Fruit fly (Drosophila melanogaster) whole organism, embryonic: ENCODE data around the gene drl.

Source experiments
- Abd-B ChIP-seq: fragments of 200-800 bp; sonication (Bioruptor generic); optimal IDR thresholded peaks from 2 replicates; lab custom pipeline; 2018; ENCODE audit warnings: missing biosample characterization, mild to moderate bottlenecking, missing genetic modification characterization, moderate library complexity
- Antp ChIP-seq: fragments of 200-800 bp; sonication (Bioruptor generic); optimal IDR thresholded peaks from 3 replicates; lab custom pipeline; 2016; ENCODE audit warnings: missing biosample characterization, missing genetic modification characterization
- Awh ChIP-seq: fragments of 200-800 bp; sonication (Bioruptor generic); IDR thresholded peaks from 2 replicates; pipeline ENCODE4, ENCODE4 v1.3.6; 2022; ENCODE audit warnings: missing biosample characterization, missing genetic modification characterization
- CG11085 ChIP-seq: fragments of 200-800 bp; sonication (Bioruptor generic); IDR thresholded peaks from 2 replicates; pipeline ENCODE4 v1.3.6; 2022; ENCODE audit warnings: missing biosample characterization, missing genetic modification characterization
- CG1529 ChIP-seq: fragments of 200-800 bp; sonication (Bioruptor generic); optimal IDR thresholded peaks from 3 replicates; lab custom pipeline; 2018; ENCODE audit warnings: missing biosample characterization, missing genetic modification characterization
- CG16779 ChIP-seq: fragments of 200-800 bp; sonication (Bioruptor generic); IDR thresholded peaks from 2 replicates; pipeline ENCODE4 v1.3.6; 2022; ENCODE audit warnings: missing biosample characterization, missing genetic modification characterization
- CG16815 ChIP-seq: fragments of 200-800 bp; sonication (Bioruptor generic); optimal IDR thresholded peaks from 3 replicates; lab custom pipeline; 2017; ENCODE audit warnings: missing biosample characterization, mild to moderate bottlenecking, missing genetic modification characterization
- CG17568 ChIP-seq: fragments of 200-800 bp; sonication (Bioruptor generic); optimal IDR thresholded peaks from 2 replicates; lab custom pipeline; 2018; ENCODE audit warnings: missing biosample characterization, mild to moderate bottlenecking, missing genetic modification characterization, moderate library complexity
- CG30020 ChIP-seq: fragments of 200-800 bp; optimal IDR thresholded peaks from 2 replicates; lab custom pipeline; 2019; ENCODE audit warnings: missing biosample characterization, mild to moderate bottlenecking, missing genetic modification characterization, moderate library complexity
- CG31388 ChIP-seq: fragments of 200-800 bp; sonication (Bioruptor generic); optimal IDR thresholded peaks from 2 replicates; lab custom pipeline; 2016; ENCODE audit warnings: missing biosample characterization, missing genetic modification characterization
- CG34224 ChIP-seq: fragments of 200-800 bp; sonication (Bioruptor generic); IDR thresholded peaks from 3 replicates; pipeline ENCODE4 v1.3.6; 2022; ENCODE audit warnings: missing biosample characterization, missing genetic modification characterization; ENCODE audit not compliant: partially characterized antibody
- CG6791 ChIP-seq: fragments of 200-800 bp; sonication (Bioruptor generic); IDR thresholded peaks from 3 replicates; pipeline ENCODE4 v1.3.6; 2022; ENCODE audit warnings: missing biosample characterization, missing genetic modification characterization; ENCODE audit not compliant: partially characterized antibody
- CG6813 ChIP-seq: fragments of 200-800 bp; sonication (Bioruptor generic); optimal IDR thresholded peaks from 2 replicates; lab custom pipeline; 2017; ENCODE audit warnings: missing biosample characterization, missing genetic modification characterization, mild to moderate bottlenecking, moderate library complexity, missing genetic modification reagents
- CG7372 ChIP-seq: fragments of 200-800 bp; sonication (Bioruptor generic); IDR thresholded peaks from 2 replicates; pipeline ENCODE4 v1.3.6; 2022; ENCODE audit warnings: missing biosample characterization, missing genetic modification characterization
- CG8359 ChIP-seq: fragments of 200-800 bp; sonication (Bioruptor generic); optimal IDR thresholded peaks from 2 replicates; lab custom pipeline; 2017; ENCODE audit warnings: missing biosample characterization, mild to moderate bottlenecking, missing genetic modification characterization, borderline replicate concordance
- CG9727 ChIP-seq: fragments of 200-800 bp; sonication (Bioruptor generic); optimal IDR thresholded peaks from 3 replicates; lab custom pipeline; 2017; ENCODE audit warnings: missing biosample characterization, mild to moderate bottlenecking, missing genetic modification characterization
- Chrac-16 ChIP-seq: fragments of 200-800 bp; sonication (Bioruptor generic); optimal IDR thresholded peaks from 3 replicates; lab custom pipeline; 2016; ENCODE audit warnings: missing biosample characterization, missing genetic modification characterization
- Dek ChIP-seq: fragments of 200-800 bp; sonication (Bioruptor generic); optimal IDR thresholded peaks from 3 replicates; lab custom pipeline; 2019; ENCODE audit warnings: missing biosample characterization, mild to moderate bottlenecking, missing genetic modification characterization, moderate library complexity
- Hmr ChIP-seq: fragments of 200-800 bp; sonication (Bioruptor generic); optimal IDR thresholded peaks from 3 replicates; lab custom pipeline; 2017; ENCODE audit warnings: mild to moderate bottlenecking, missing biosample characterization, missing genetic modification reagents, missing genetic modification characterization
- Lhr ChIP-seq: fragments of 200-800 bp; sonication (Bioruptor generic); optimal IDR thresholded peaks from 3 replicates; lab custom pipeline; 2017; ENCODE audit warnings: mild to moderate bottlenecking, missing biosample characterization, missing genetic modification reagents, missing genetic modification characterization
- Lpt ChIP-seq: fragments of >200 bp; optimal IDR thresholded peaks from 2 replicates; lab custom pipeline; 2018; ENCODE audit warnings: missing biosample characterization, missing genetic modification characterization
- Opbp ChIP-seq: fragments of 200-800 bp; sonication (Bioruptor generic); IDR thresholded peaks from 3 replicates; pipeline ENCODE4 v1.3.6; 2022; ENCODE audit warnings: missing biosample characterization, missing genetic modification characterization; ENCODE audit not compliant: partially characterized antibody
- Stat92E ChIP-seq, 3 experiments: fragments of >200 bp in 2 of 3; fragments of 200-800 bp in 1 of 3; sonication (Bioruptor generic) in 1 of 3; optimal IDR thresholded peaks; 2 replicates each; lab custom pipeline; 2017 to 2019; ENCODE audit warnings: missing biosample characterization in 3 of 3, missing genetic modification characterization in 3 of 3, mild to moderate bottlenecking in 1 of 3, moderate library complexity in 1 of 3
- YL-1 ChIP-seq: fragments of 200-800 bp; sonication (Bioruptor generic); optimal IDR thresholded peaks from 3 replicates; lab custom pipeline; 2017; ENCODE audit warnings: missing biosample characterization, mild to moderate bottlenecking, missing genetic modification characterization
- amos ChIP-seq: fragments of 200-800 bp; sonication (Bioruptor generic); IDR thresholded peaks from 2 replicates; pipeline ENCODE4 v1.3.6; 2022; ENCODE audit warnings: missing biosample characterization, missing genetic modification characterization; ENCODE audit not compliant: partially characterized antibody
- bab2 ChIP-seq: fragments of 200-800 bp; sonication (Bioruptor generic); optimal IDR thresholded peaks from 2 replicates; lab custom pipeline; 2016; ENCODE audit warnings: missing biosample characterization, missing genetic modification characterization
- bowl ChIP-seq: fragments of 200-800 bp; sonication (Bioruptor generic); IDR thresholded peaks from 2 replicates; pipeline ENCODE4 v1.3.6; 2022; ENCODE audit warnings: missing biosample characterization, missing genetic modification characterization
- dysf ChIP-seq: fragments of 200-800 bp; sonication (Bioruptor generic); IDR thresholded peaks from 3 replicates; pipeline ENCODE4 v1.3.6; 2022; ENCODE audit warnings: missing biosample characterization, missing genetic modification characterization
- fru ChIP-seq: fragments of >200 bp; optimal IDR thresholded peaks from 2 replicates; lab custom pipeline; 2017
- grau ChIP-seq: fragments of 200-800 bp; optimal IDR thresholded peaks from 3 replicates; lab custom pipeline; 2019; ENCODE audit warnings: missing biosample characterization, mild to moderate bottlenecking, missing genetic modification characterization, moderate library complexity
- gsb ChIP-seq: fragments of 200-800 bp; sonication (Bioruptor generic); IDR thresholded peaks from 2 replicates; pipeline ENCODE4 v1.3.6; 2022; ENCODE audit warnings: missing biosample characterization, missing genetic modification characterization
- insv ChIP-seq, 2 experiments: fragments of 200-800 bp; sonication (Bioruptor generic); optimal IDR thresholded peaks; 3 replicates each; lab custom pipeline; 2016 to 2018; ENCODE audit warnings: missing biosample characterization in 2 of 2, missing genetic modification characterization in 2 of 2
- kah ChIP-seq: fragments of 200-800 bp; sonication (Bioruptor generic); optimal IDR thresholded peaks from 2 replicates; lab custom pipeline; 2018; ENCODE audit warnings: missing biosample characterization, mild to moderate bottlenecking, missing genetic modification characterization
- klu ChIP-seq: fragments of 200-800 bp; sonication (Bioruptor generic); IDR thresholded peaks from 2 replicates; pipeline ENCODE4 v1.3.6; 2022; ENCODE audit warnings: missing biosample characterization, missing genetic modification characterization
- kni ChIP-seq: fragments of 200-800 bp; sonication (Bioruptor generic); optimal IDR thresholded peaks from 3 replicates; lab custom pipeline; 2017; ENCODE audit warnings: mild to moderate bottlenecking, missing biosample characterization, missing genetic modification reagents, missing genetic modification characterization
- lilli ChIP-seq: fragments of 200-800 bp; sonication (Bioruptor generic); optimal IDR thresholded peaks from 3 replicates; lab custom pipeline; 2016; ENCODE audit warnings: missing biosample characterization, missing genetic modification characterization
- mirr ChIP-seq: fragments of 200-800 bp; sonication (Bioruptor generic); optimal IDR thresholded peaks from 3 replicates; lab custom pipeline; 2018; ENCODE audit warnings: missing biosample characterization, mild to moderate bottlenecking, missing genetic modification characterization
- nerfin-2 ChIP-seq: fragments of 200-800 bp; sonication (Bioruptor generic); IDR thresholded peaks from 2 replicates; pipeline ENCODE4 v1.3.6; 2022; ENCODE audit warnings: missing biosample characterization, missing genetic modification characterization; ENCODE audit not compliant: partially characterized antibody
- row ChIP-seq: fragments of 200-800 bp; sonication (Bioruptor generic); IDR thresholded peaks from 3 replicates; pipeline ENCODE4 v1.3.6; 2022; ENCODE audit warnings: missing biosample characterization, missing genetic modification characterization
- salm ChIP-seq: fragments of 200-800 bp; sonication (Bioruptor generic); optimal IDR thresholded peaks from 2 replicates; lab custom pipeline; 2018; ENCODE audit warnings: missing biosample characterization, mild to moderate bottlenecking, missing genetic modification characterization
- scrt ChIP-seq: fragments of 200-800 bp; sonication (Bioruptor generic); optimal IDR thresholded peaks from 2 replicates; lab custom pipeline; 2018; ENCODE audit warnings: missing biosample characterization, mild to moderate bottlenecking, missing genetic modification characterization, moderate library complexity
- seq ChIP-seq: fragments of 200-800 bp; sonication (Bioruptor generic); IDR thresholded peaks from 2 replicates; pipeline ENCODE4 v1.3.6; 2022; ENCODE audit warnings: missing biosample characterization, missing genetic modification characterization
- sisA ChIP-seq: fragments of 200-800 bp; sonication (Bioruptor generic); IDR thresholded peaks from 2 replicates; pipeline ENCODE4 v1.3.6; 2022; ENCODE audit warnings: missing biosample characterization, missing genetic modification characterization
- slbo ChIP-seq: fragments of 200-800 bp; sonication (Bioruptor generic); IDR thresholded peaks from 2 replicates; pipeline ENCODE4 v1.3.6; 2022; ENCODE audit warnings: missing biosample characterization, missing genetic modification characterization
- slou ChIP-seq: fragments of 200-800 bp; sonication (Bioruptor generic); optimal IDR thresholded peaks from 3 replicates; lab custom pipeline; 2016; ENCODE audit warnings: missing biosample characterization, missing genetic modification characterization
- sr ChIP-seq: fragments of 200-800 bp; sonication (Bioruptor generic); IDR thresholded peaks from 3 replicates; pipeline ENCODE4 v1.3.6; 2022; ENCODE audit warnings: missing biosample characterization, missing genetic modification characterization
- tap ChIP-seq: fragments of 200-800 bp; optimal IDR thresholded peaks from 3 replicates; lab custom pipeline; 2019; ENCODE audit warnings: missing biosample characterization, mild to moderate bottlenecking, missing genetic modification characterization, moderate library complexity
- zen ChIP-seq: fragments of 200-800 bp; sonication (Bioruptor generic); optimal IDR thresholded peaks from 3 replicates; lab custom pipeline; 2018; ENCODE audit warnings: missing biosample characterization, mild to moderate bottlenecking, missing genetic modification characterization, moderate library complexity

The drl gene

DNA sequence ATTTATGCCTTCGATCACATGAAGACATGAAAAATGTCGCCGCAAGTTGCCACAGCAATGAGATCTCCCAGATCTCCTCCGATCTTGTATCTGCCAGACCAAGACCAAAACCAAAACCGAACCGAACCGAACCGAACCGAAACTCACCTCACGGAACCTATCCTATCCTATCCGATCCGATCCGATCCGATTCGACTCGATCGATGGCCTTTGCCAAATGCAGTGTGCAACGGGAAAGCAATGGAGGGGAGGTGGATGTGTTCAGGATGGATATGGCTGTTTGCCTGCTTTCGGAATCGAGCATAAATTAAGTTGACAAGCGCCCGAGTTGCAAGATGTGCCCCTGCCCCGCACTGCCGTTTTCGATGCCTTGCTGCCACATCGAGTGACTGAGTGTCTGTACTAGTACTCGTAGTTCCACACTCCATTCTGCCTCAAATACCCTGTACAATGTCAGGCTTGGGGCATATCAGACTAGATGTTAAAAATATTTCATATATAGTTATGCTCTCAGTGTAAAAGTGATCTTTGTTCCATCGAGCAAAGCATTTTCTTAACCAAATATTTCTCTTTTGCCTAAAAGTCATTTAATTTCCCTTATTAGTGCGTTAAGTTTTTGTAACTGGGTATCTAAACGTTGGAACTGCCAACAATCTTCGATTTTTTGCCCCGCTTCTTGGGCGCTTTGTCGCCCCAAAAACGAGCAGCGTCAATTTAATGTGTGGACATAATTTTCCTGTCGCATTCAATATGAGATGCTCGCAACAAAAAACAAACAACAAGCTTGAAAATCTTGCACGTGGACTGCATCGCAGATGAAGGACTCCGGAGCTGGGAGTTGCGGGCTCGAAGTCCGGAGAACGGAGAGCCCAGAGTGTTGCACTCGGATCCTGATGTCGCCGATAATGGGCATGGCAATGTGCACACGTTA lies 36.1 kb downstream of the drl start (continued):
- TF ChIP-seq Lhr (peak; percentile 71), sisA (peak; percentile 75), dysf (GFP tag; lab: Robert Waterston, UW) (peak; percentile 74), kni (GFP tag; lab: Kevin White, UChicago) (no peak), seq (GFP tag; lab: Robert Waterston, UW) (0 out of 2 replicates have a peak, but pooled peaks have one; percentile 31), grau (tag; lab: Kevin White, UChicago) (peak; percentile 78), nerfin-2 (GFP tag; lab: Robert Waterston, UW) (no peak), gsb (GFP tag; lab: Robert Waterston, UW) (no peak), kah (no peak), sr (GFP tag; lab: Robert Waterston, UW) (no peak), klu (GFP tag; lab: Robert Waterston, UW) (peak; percentile 57; the same call in 1 of the 2 replicates), Chrac-16 (peak; percentile 88), CG6791 (GFP tag; lab: Robert Waterston, UW) (no peak), CG1529 (GFP tag; lab: Kevin White, UChicago) (peak; percentile 71), CG34224 (GFP tag; lab: Robert Waterston, UW) (no peak), Stat92E (GFP tag; optimal IDR thresholded peaks at IDR 0.05; lab: Kevin White, UChicago) (peak in 1 of 3 experiments; percentile 71), CG31388 (GFP tag; lab: Kevin White, UChicago) (peak; percentile 68), Antp (GFP tag; lab: Kevin White, UChicago) (peak; percentile 72), salm (tag; lab: Kevin White, UChicago) (peak; percentile 54), slbo (GFP tag; lab: Robert Waterston, UW) (no peak), CG7372 (GFP tag; lab: Robert Waterston, UW) (no peak), CG6813 (GFP tag; lab: Kevin White, UChicago) (peak; percentile 70), Abd-B (peak; percentile 83), lilli (GFP tag; lab: Kevin White, UChicago) (peak; percentile 71), Awh (GFP tag; lab: Robert Waterston, UW) (peak; percentile 59), CG30020 (tag; lab: Kevin White, UChicago) (peak; percentile 23), zen (tag; lab: Kevin White, UChicago) (peak; percentile 74), CG16815 (peak; percentile 84), Lpt (GFP tag; lab: Kevin White, UChicago) (no peak), row (peak; percentile 88), slou (GFP tag; lab: Kevin White, UChicago) (peak; percentile 71), tap (tag; lab: Kevin White, UChicago) (peak; percentile 58), insv (GFP tag; optimal IDR thresholded peaks at IDR 0.05; lab: Kevin White, UChicago) (no peak), amos (GFP tag; lab: Robert Waterston, UW) (no peak), CG8359 (GFP tag; lab: Kevin White, UChicago) (peak; percentile 52), CG16779 (no peak), bab2 (peak; percentile 74), scrt (GFP tag; lab: Kevin White, UChicago) (no peak), bowl (GFP tag; lab: Robert Waterston, UW) (no peak), CG9727 (GFP tag; lab: Kevin White, UChicago) (peak; percentile 91), Opbp (no peak), CG17568 (peak; percentile 54), YL-1 (no peak), CG11085 (GFP tag; lab: Robert Waterston, UW) (no peak), fru (lab: Kevin White, UChicago) (no peak), Dek (tag; lab: Kevin White, UChicago) (peak; percentile 1), mirr (GFP tag; lab: Kevin White, UChicago) (no peak), Hmr (GFP tag; lab: Kevin White, UChicago) (peak; percentile 13)
